Fruit fly (Drosophila melanogaster): Measurements from ENCODE around the gene Rbsn-5.

The Rbsn-5 gene

DNA sequence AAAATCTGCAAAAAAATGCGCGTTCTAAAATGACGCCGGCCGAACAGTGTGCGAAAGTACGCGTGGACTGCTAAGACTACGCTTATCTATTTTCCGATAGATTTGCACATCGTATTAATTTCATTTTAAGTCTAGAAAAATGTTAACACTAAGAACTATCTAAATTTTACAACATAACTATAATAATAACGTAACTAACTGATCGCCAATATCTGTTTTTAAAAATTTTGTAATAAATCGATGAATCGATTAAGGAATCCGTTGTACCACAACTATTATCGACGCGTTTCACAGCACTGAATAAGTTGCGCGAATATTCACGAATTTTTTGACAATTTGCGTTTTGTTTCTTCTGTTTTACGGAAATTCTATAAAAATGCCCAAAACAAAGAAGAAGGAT, 51.4 kb downstream of the Rbsn-5 start, which contains the start of gene Ssb-c31a (continued):
- peak in 1 of 2 experiments; percentile 35 for TF ChIP-seq chif (GFP tag; optimal IDR thresholded peaks at IDR 0.05)
- peak; percentile 62 for TF ChIP-seq Hsf (GFP tag; optimal IDR thresholded peaks at IDR 0.05)
- peak; percentile 5 for TF ChIP-seq her (GFP tag; optimal IDR thresholded peaks at IDR 0.05)
- TF ChIP-seq zen2 (GFP tag; IDR thresholded peaks at IDR 0.05; ENCODE audit: partially characterized antibody), result peak; percentile 28; the same call in 1 of the 3 replicates
- peak; percentile 11 for TF ChIP-seq cato (GFP tag; optimal IDR thresholded peaks at IDR 0.05; ENCODE audit: borderline replicate concordance)
- TF ChIP-seq NC2β (GFP tag; optimal IDR thresholded peaks at IDR 0.05), result peak; percentile 27
- TF ChIP-seq jumu (GFP tag; optimal IDR thresholded peaks at IDR 0.05), result peak; percentile 7
- 0 out of 3 replicates have a peak, but pooled peaks have one; percentile 18 for TF ChIP-seq so (GFP tag; IDR thresholded peaks at IDR 0.05)
- TF ChIP-seq sd (tag; optimal IDR thresholded peaks at IDR 0.05), result peak; percentile 61
- no peak for TF ChIP-seq CG4707 (GFP tag; optimal IDR thresholded peaks at IDR 0.05)
- TF ChIP-seq phol (tag; optimal IDR thresholded peaks at IDR 0.05), result peak; percentile 73
- no peak for TF ChIP-seq CTCF (GFP tag; optimal IDR thresholded peaks at IDR 0.05)
- no peak for TF ChIP-seq tio (GFP tag; optimal IDR thresholded peaks at IDR 0.05)
- peak; percentile 70 for TF ChIP-seq vfl (GFP tag; optimal IDR thresholded peaks at IDR 0.05)
- TF ChIP-seq trh (GFP tag; optimal IDR thresholded peaks at IDR 0.05), result no peak
- peak; percentile 23 for TF ChIP-seq gsb-n (tag; optimal IDR thresholded peaks at IDR 0.05)
- TF ChIP-seq CG7271 (tag; optimal IDR thresholded peaks at IDR 0.05), result peak; percentile 11
- peak; percentile 63; the same call in 1 of the 2 replicates for TF ChIP-seq sna (GFP tag; IDR thresholded peaks at IDR 0.05; ENCODE audit: partially characterized antibody)
- no peak for TF ChIP-seq D19B (GFP tag; optimal IDR thresholded peaks at IDR 0.05)
- TF ChIP-seq Hmr (GFP tag; optimal IDR thresholded peaks at IDR 0.05), result peak; percentile 65
- TF ChIP-seq Vsx1 (GFP tag; optimal IDR thresholded peaks at IDR 0.05), result no peak
- TF ChIP-seq row (GFP tag; IDR thresholded peaks at IDR 0.05), result peak; percentile 85
- no peak for TF ChIP-seq Sry-β (GFP tag; optimal IDR thresholded peaks at IDR 0.05)
- peak; percentile 45 for TF ChIP-seq CG4854 (GFP tag; optimal IDR thresholded peaks at IDR 0.05)
- TF ChIP-seq Scr (GFP tag; IDR thresholded peaks at IDR 0.05; ENCODE audit: partially characterized antibody), result peak; percentile 86
- TF ChIP-seq rib (GFP tag; IDR thresholded peaks at IDR 0.05), result 0 out of 2 replicates have a peak, but pooled peaks have one; percentile 17
- peak; percentile 27 for TF ChIP-seq CrebB (tag; optimal IDR thresholded peaks at IDR 0.05)
- TF ChIP-seq CG12155 (GFP tag; optimal IDR thresholded peaks at IDR 0.05), result peak; percentile 56
- TF ChIP-seq Drgx (GFP tag; IDR thresholded peaks at IDR 0.05), result no peak
- TF ChIP-seq Atf6 (GFP tag; IDR thresholded peaks at IDR 0.05), result peak; percentile 40; the same call in 1 of the 2 replicates
- TF ChIP-seq Lim3 (GFP tag; IDR thresholded peaks at IDR 0.05), result no peak
- no peak for TF ChIP-seq CG31388 (GFP tag; optimal IDR thresholded peaks at IDR 0.05)
- no peak for TF ChIP-seq Dek (tag; optimal IDR thresholded peaks at IDR 0.05)
- peak; percentile 71 for TF ChIP-seq amos (GFP tag; IDR thresholded peaks at IDR 0.05; ENCODE audit: partially characterized antibody)
- no peak for TF ChIP-seq CG11398 (GFP tag; optimal IDR thresholded peaks at IDR 0.05)
- TF ChIP-seq CG8765 (GFP tag; IDR thresholded peaks at IDR 0.05), result no peak
- TF ChIP-seq HmgD (GFP tag; optimal IDR thresholded peaks at IDR 0.05), result no peak
- peak; percentile 45 for TF ChIP-seq CG6689 (GFP tag; IDR thresholded peaks at IDR 0.05)
- TF ChIP-seq CG32772 (GFP tag; IDR thresholded peaks at IDR 0.05), result no peak
- peak; percentile 15 for TF ChIP-seq CG4820 (GFP tag; optimal IDR thresholded peaks at IDR 0.05)
- TF ChIP-seq CG12942 (GFP tag; optimal IDR thresholded peaks at IDR 0.05), result peak; percentile 45
- TF ChIP-seq Dip3 (GFP tag; optimal IDR thresholded peaks at IDR 0.05), result peak; percentile 44
- no peak for TF ChIP-seq eyg (GFP tag; optimal IDR thresholded peaks at IDR 0.05)
- TF ChIP-seq vnd (GFP tag; IDR thresholded peaks at IDR 0.05; ENCODE audit: partially characterized antibody), result peak; percentile 70
- no peak for TF ChIP-seq CG11093 (GFP tag; IDR thresholded peaks at IDR 0.05)
- TF ChIP-seq gro (GFP tag; optimal IDR thresholded peaks at IDR 0.05), result peak; percentile 64
- TF ChIP-seq danr (GFP tag; IDR thresholded peaks at IDR 0.05), result no peak
- TF ChIP-seq Dip2 (GFP tag; IDR thresholded peaks at IDR 0.05), result no peak
- TF ChIP-seq CG18011 (GFP tag; optimal IDR thresholded peaks at IDR 0.05), result peak; percentile 20
- peak; percentile 6 for TF ChIP-seq CG10654 (GFP tag; optimal IDR thresholded peaks at IDR 0.05)
- peak; percentile 46 for TF ChIP-seq az2 (GFP tag; optimal IDR thresholded peaks at IDR 0.05)
- TF ChIP-seq CG1024 (GFP tag; IDR thresholded peaks at IDR 0.05), result no peak

All from whole organism, embryonic.